Worm (Caenorhabditis elegans): Measurements from ENCODE around the gene tor-1.
A peak's percentile ranks its signal among the peaks of the same experiment; 100 is the strongest.

DNA sequence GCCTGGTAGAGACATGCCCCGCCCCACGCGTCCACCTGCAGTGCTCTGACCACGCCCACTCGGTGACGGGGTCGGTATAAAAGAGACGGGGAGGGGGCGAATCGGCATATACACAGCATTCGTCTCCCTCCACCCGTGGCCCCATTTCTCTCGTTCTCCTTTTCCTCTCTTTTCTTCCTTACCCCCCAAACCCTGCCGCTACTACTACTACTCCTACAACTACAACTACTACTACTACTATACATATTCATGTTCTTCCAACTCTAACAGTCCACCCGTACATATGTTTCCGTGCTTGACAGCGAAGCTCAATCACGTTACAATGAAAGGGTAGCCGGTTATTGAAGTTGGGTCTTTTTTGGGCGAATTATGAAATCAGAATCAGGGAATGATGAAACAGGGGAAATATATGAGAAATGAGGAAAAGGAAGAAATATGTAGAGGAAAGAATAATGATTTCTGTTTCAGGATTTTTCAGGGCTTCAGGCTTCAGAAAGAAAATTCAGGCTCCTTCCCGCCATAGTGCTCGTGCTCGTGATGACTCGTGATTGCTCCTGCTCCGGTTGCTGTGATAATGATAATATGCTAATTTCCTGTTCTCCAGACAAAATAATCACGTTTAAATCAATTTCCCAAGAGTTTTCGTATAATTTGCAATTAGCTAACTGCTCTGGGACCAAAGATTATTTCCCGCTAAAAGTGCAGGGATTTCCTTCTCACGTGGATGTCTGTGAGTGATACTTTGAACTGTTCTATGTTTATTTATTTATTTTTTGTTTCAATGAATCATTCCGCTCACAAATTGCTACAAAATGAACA lies 48.4 kb upstream of the tor-1 start:
- TF ChIP-seq ama-1 (optimal IDR thresholded peaks at IDR 0.05): peak; percentile 100
- peak; percentile 84 for TF ChIP-seq tbx-37 (GFP tag; conservative IDR thresholded peaks at IDR 0.05)
- peak; percentile 100 for TF ChIP-seq hmg-4 (GFP tag; optimal IDR thresholded peaks at IDR 0.05)
- TF ChIP-seq hnd-1 (tag; optimal IDR thresholded peaks at IDR 0.05): peak; percentile 91

All from whole organism, early embryonic.